Fruit fly (Drosophila melanogaster) whole organism, wandering third instar larva: ENCODE measurements around the gene CG32280.

Source experiments
- CG32264 ChIP-seq: fragments of 200-800 bp; sonication (Bioruptor generic); optimal IDR thresholded peaks from 2 replicates; lab custom pipeline; 2016; ENCODE audit warnings: missing biosample characterization, missing genetic modification characterization
- CrebA ChIP-seq: fragments of 200-800 bp; sonication (Bioruptor generic); optimal IDR thresholded peaks from 2 replicates; lab custom pipeline; 2016; ENCODE audit warnings: missing biosample characterization, mild to moderate bottlenecking, missing genetic modification characterization, borderline replicate concordance
- Dfd ChIP-seq: fragments of >200 bp; optimal IDR thresholded peaks from 2 replicates; lab custom pipeline; 2017; ENCODE audit warnings: missing biosample characterization, missing genetic modification characterization
- Jra ChIP-seq: sonication (Bioruptor generic); optimal IDR thresholded peaks from 2 replicates; lab custom pipeline; 2016; ENCODE audit warnings: missing biosample characterization, missing genetic modification characterization
- N ChIP-seq: fragments of >200 bp; optimal IDR thresholded peaks from 2 replicates; lab custom pipeline; 2018; ENCODE audit warnings: missing biosample characterization, missing external identifiers, missing genetic modification characterization
- br ChIP-seq: fragments of 200-800 bp; sonication (Bioruptor generic); optimal IDR thresholded peaks from 2 replicates; lab custom pipeline; 2016; ENCODE audit warnings: missing biosample characterization, missing genetic modification characterization
- dl ChIP-seq, 2 experiments: fragments of 175-275, 200-275 bp in 1 of 2; fragments of 200-275 bp in 1 of 2; sonication (Bioruptor generic); optimal IDR thresholded peaks; lab custom pipeline; 2018; ENCODE audit warnings: mild to moderate bottlenecking in 2 of 2, missing biosample characterization in 2 of 2, missing genetic modification characterization in 2 of 2, moderate library complexity in 2 of 2; ENCODE audit not compliant: partially characterized antibody in 2 of 2, insufficient read depth in 1 of 2
- dmrt93B ChIP-seq: fragments of 200-800 bp; sonication (Bioruptor generic); optimal IDR thresholded peaks from 2 replicates; lab custom pipeline; 2018; ENCODE audit warnings: missing biosample characterization, mild to moderate bottlenecking, missing genetic modification characterization
- dsf ChIP-seq: sonication (Bioruptor generic); optimal IDR thresholded peaks from 2 replicates; lab custom pipeline; 2016; ENCODE audit warnings: missing biosample characterization, missing genetic modification characterization, borderline replicate concordance
- ey ChIP-seq: fragments of 200-800 bp; sonication (Bioruptor generic); optimal IDR thresholded peaks from 2 replicates; lab custom pipeline; 2016; ENCODE audit warnings: missing biosample characterization, missing genetic modification characterization
- foxo ChIP-seq, 2 experiments: fragments of 200-800 bp; sonication (Bioruptor generic); optimal IDR thresholded peaks; 2 replicates in 1 of 2; 3 replicates in 1 of 2; lab custom pipeline; 2016 to 2017; ENCODE audit warnings: missing biosample characterization in 2 of 2, missing genetic modification characterization in 2 of 2
- jim ChIP-seq: fragments of 175-275, 200-325 bp; sonication (Bioruptor generic); optimal IDR thresholded peaks from 2 replicates; lab custom pipeline; 2016; ENCODE audit warnings: missing biosample characterization, mild to moderate bottlenecking, missing genetic modification characterization
- lola ChIP-seq: fragments of >200 bp; optimal IDR thresholded peaks from 2 replicates; lab custom pipeline; 2017; ENCODE audit warnings: missing biosample characterization, missing genetic modification characterization

dm6 chr3L:3205349-3205748 is 40.4 kb downstream of the CG32280 start, which contains the start of gene CG32277:
- TF ChIP-seq lola (GFP tag; lab: Kevin White, UChicago): no peak
- no peak for TF ChIP-seq N (GFP tag; lab: Kevin White, UChicago)
- no peak for TF ChIP-seq dl (GFP tag; optimal IDR thresholded peaks at IDR 0.05; lab: Kevin White, UChicago; ENCODE audit: insufficient read depth in 1 of 2, partially characterized antibody in 2 of 2)
- no peak for TF ChIP-seq dmrt93B (GFP tag; lab: Kevin White, UChicago)
- no peak for TF ChIP-seq br
- no peak for TF ChIP-seq CG32264 (GFP tag; lab: Kevin White, UChicago)
- no peak for TF ChIP-seq ey
- TF ChIP-seq dsf (GFP tag; lab: Kevin White, UChicago): no peak
- no peak for TF ChIP-seq jim
- TF ChIP-seq Dfd: no peak
- no peak for TF ChIP-seq Jra (GFP tag; lab: Kevin White, UChicago)
- no peak for TF ChIP-seq foxo (GFP tag; optimal IDR thresholded peaks at IDR 0.05; lab: Kevin White, UChicago)
- TF ChIP-seq CrebA (GFP tag; lab: Kevin White, UChicago): no peak
